Fruit fly (Drosophila melanogaster): ENCODE data around the gene ND-B14.5A.

Gene ND-B14.5A

dm6 chrX:2184563-2184962, 12.2 kb downstream of the ND-B14.5A start, which contains the start of the genes Nmd3 and CG17776 (continued):
- TF ChIP-seq trh (GFP tag; optimal IDR thresholded peaks at IDR 0.05) = no peak
- TF ChIP-seq Hey (tag; optimal IDR thresholded peaks at IDR 0.05) = no peak
- no peak for TF ChIP-seq CG11560 (tag; IDR thresholded peaks at IDR 0.05)
- no peak for TF ChIP-seq CG12744 (GFP tag; optimal IDR thresholded peaks at IDR 0.05)
- TF ChIP-seq bsh (GFP tag; optimal IDR thresholded peaks at IDR 0.05) = no peak
- no peak for TF ChIP-seq fd3F (GFP tag; optimal IDR thresholded peaks at IDR 0.05)
- TF ChIP-seq Dek (tag; optimal IDR thresholded peaks at IDR 0.05) = no peak
- peak; percentile 70 for TF ChIP-seq tna (GFP tag; IDR thresholded peaks at IDR 0.05; ENCODE audit: partially characterized antibody)
- TF ChIP-seq Doc3 (GFP tag; IDR thresholded peaks at IDR 0.05; ENCODE audit: partially characterized antibody) = peak; percentile 58; the same call in 1 of the 3 replicates
- no peak for TF ChIP-seq CG9215 (GFP tag; IDR thresholded peaks at IDR 0.05)
- TF ChIP-seq knrl (GFP tag; IDR thresholded peaks at IDR 0.05; ENCODE audit: partially characterized antibody) = peak; percentile 58; the same call in 2 of the 3 replicates
- TF ChIP-seq shn (GFP tag; optimal IDR thresholded peaks at IDR 0.05) = peak; percentile 26
- no peak for TF ChIP-seq CG11398 (GFP tag; optimal IDR thresholded peaks at IDR 0.05)
- no peak for TF ChIP-seq caup (GFP tag; optimal IDR thresholded peaks at IDR 0.05; ENCODE audit: severe bottlenecking)
- no peak for TF ChIP-seq dan (GFP tag; IDR thresholded peaks at IDR 0.05)
- TF ChIP-seq CrebB (tag; optimal IDR thresholded peaks at IDR 0.05) = no peak
- peak; percentile 93 for TF ChIP-seq dm (GFP tag; optimal IDR thresholded peaks at IDR 0.05)
- no peak for TF ChIP-seq salm (tag; optimal IDR thresholded peaks at IDR 0.05)
- no peak for TF ChIP-seq Oaz (GFP tag; IDR thresholded peaks at IDR 0.05)
- TF ChIP-seq CG8765 (GFP tag; IDR thresholded peaks at IDR 0.05) = no peak
- TF ChIP-seq maf-S (GFP tag; optimal IDR thresholded peaks at IDR 0.05) = no peak
- TF ChIP-seq tgo (GFP tag; IDR thresholded peaks at IDR 0.05) = no peak
- TF ChIP-seq tap (tag; optimal IDR thresholded peaks at IDR 0.05) = no peak
- TF ChIP-seq CG12071 (GFP tag; optimal IDR thresholded peaks at IDR 0.05) = no peak
- TF ChIP-seq zfh1 (GFP tag; IDR thresholded peaks at IDR 0.05) = no peak
- no peak for TF ChIP-seq MESR4 (GFP tag; optimal IDR thresholded peaks at IDR 0.05)
- peak; percentile 71 for TF ChIP-seq Med (GFP tag)
- peak; percentile 43 for TF ChIP-seq trem (tag; optimal IDR thresholded peaks at IDR 0.05)
- no peak for TF ChIP-seq CG18619 (GFP tag; optimal IDR thresholded peaks at IDR 0.05)
- no peak for TF ChIP-seq NC2β (GFP tag; optimal IDR thresholded peaks at IDR 0.05)
- no peak for TF ChIP-seq Blimp-1 (GFP tag; optimal IDR thresholded peaks at IDR 0.05)
- TF ChIP-seq Eip74EF (GFP tag; optimal IDR thresholded peaks at IDR 0.05) = no peak
- TF ChIP-seq Bgb (GFP tag; IDR thresholded peaks at IDR 0.05; ENCODE audit: partially characterized antibody) = peak; percentile 61
- TF ChIP-seq CG11695 (GFP tag; IDR thresholded peaks at IDR 0.05) = no peak
- no peak for TF ChIP-seq CG17359 (tag; optimal IDR thresholded peaks at IDR 0.05)
- no peak for TF ChIP-seq CG11093 (GFP tag; IDR thresholded peaks at IDR 0.05)
- peak; percentile 95 for TF ChIP-seq Sry-β (GFP tag; optimal IDR thresholded peaks at IDR 0.05)
- no peak for TF ChIP-seq sens-2 (GFP tag; IDR thresholded peaks at IDR 0.05)
- TF ChIP-seq Taf1 (GFP tag; IDR thresholded peaks at IDR 0.05) = no peak
- no peak for TF ChIP-seq Drgx (GFP tag; IDR thresholded peaks at IDR 0.05)
- peak; percentile 73 for TF ChIP-seq Dref (GFP tag; IDR thresholded peaks at IDR 0.05)
- no peak for TF ChIP-seq p53 (GFP tag; optimal IDR thresholded peaks at IDR 0.05)
- TF ChIP-seq kay (GFP tag; optimal IDR thresholded peaks at IDR 0.05) = no peak
- peak; percentile 7 for TF ChIP-seq stwl (tag; optimal IDR thresholded peaks at IDR 0.05)
- no peak for TF ChIP-seq Kr (GFP tag; optimal IDR thresholded peaks at IDR 0.05)
- TF ChIP-seq ttk (GFP tag; IDR thresholded peaks at IDR 0.05) = no peak
- TF ChIP-seq Atf6 (GFP tag; IDR thresholded peaks at IDR 0.05) = no peak
- TF ChIP-seq sr (GFP tag; IDR thresholded peaks at IDR 0.05) = no peak
- no peak for TF ChIP-seq CG12219 (GFP tag; optimal IDR thresholded peaks at IDR 0.05)
- TF ChIP-seq lola (GFP tag; optimal IDR thresholded peaks at IDR 0.05) = peak in 1 of 3 experiments; percentile 15
- TF ChIP-seq Neu2 (GFP tag; optimal IDR thresholded peaks at IDR 0.05; ENCODE audit: borderline replicate concordance) = no peak
